Fruit fly (Drosophila melanogaster): Measurements from ENCODE around the gene CG11247.

DNA sequence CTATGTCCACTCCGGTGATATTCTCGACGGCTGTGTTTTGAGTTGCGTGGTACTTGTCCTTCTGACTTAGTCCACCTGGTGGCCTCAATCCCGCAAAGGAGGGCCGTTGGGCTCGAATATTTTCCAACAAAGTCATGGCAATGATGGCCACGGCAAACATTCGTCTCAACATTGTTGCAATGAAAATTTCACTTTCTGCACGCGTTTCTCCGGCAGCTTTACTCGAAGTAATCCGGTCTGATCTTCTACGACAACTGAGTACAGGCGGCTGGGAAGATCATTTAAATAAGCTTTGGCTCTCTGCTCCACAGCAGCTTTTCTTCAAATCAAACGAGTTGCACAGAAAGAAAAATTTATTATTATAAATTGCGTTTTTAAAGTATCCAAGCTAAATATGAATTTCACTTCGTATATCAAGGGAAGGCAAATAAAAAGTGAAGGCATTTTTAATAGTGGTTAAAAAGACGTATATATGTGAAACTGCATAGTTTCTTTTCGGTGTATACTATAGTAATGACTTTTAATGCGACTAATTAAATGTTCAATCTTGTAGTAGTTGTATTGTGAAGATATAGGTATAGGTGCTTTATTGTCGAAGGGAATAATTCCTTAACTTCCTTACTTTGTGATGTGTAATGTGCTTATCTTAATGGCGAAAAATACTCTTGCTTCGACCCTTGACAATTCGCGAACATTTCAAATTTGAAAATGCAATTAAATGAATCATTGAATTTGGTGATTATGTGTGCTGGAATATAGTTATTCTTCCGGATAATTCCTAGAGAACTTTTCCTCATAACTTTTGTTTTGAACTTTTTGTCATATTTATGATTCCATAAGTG, 9.8 kb upstream of the CG11247 start, which contains the start of gene CG14567:
- TF ChIP-seq crol (GFP tag; IDR thresholded peaks at IDR 0.05) (no peak), Lpt (GFP tag; optimal IDR thresholded peaks at IDR 0.05) (no peak), GATAe (GFP tag; conservative IDR thresholded peaks at IDR 0.05) (no peak), Ssrp (tag; optimal IDR thresholded peaks at IDR 0.05) (peak; percentile 14), CG17186 (GFP tag; optimal IDR thresholded peaks at IDR 0.05) (no peak), CG16779 (GFP tag; IDR thresholded peaks at IDR 0.05) (no peak), CG7928 (GFP tag; optimal IDR thresholded peaks at IDR 0.05) (no peak), Hmx (GFP tag; optimal IDR thresholded peaks at IDR 0.05) (no peak), Hr78 (GFP tag; optimal IDR thresholded peaks at IDR 0.05) (no peak), vnd (GFP tag; IDR thresholded peaks at IDR 0.05; ENCODE audit: partially characterized antibody) (no peak), caup (GFP tag; optimal IDR thresholded peaks at IDR 0.05; ENCODE audit: severe bottlenecking) (no peak), CG11456 (GFP tag; IDR thresholded peaks at IDR 0.05) (no peak), Trl (optimal IDR thresholded peaks at IDR 0.05) (no peak), Trl (GFP tag; optimal IDR thresholded peaks at IDR 0.05) (no peak), twi (tag; optimal IDR thresholded peaks at IDR 0.05) (no peak)
